Fruit fly (Drosophila melanogaster) whole organism, wandering third instar larva: ENCODE results near the gene smid.
A peak's percentile ranks its signal among the peaks of the same experiment; 100 is the strongest.

ENCODE experiments used
- Abd-B ChIP-seq: fragments of >200 bp; optimal IDR thresholded peaks from 2 replicates; lab custom pipeline; 2017; ENCODE audit warnings: missing biosample characterization, missing genetic modification characterization
- CG9705 ChIP-seq: fragments of 200-800 bp; sonication (Bioruptor generic); optimal IDR thresholded peaks from 2 replicates; lab custom pipeline; 2018; ENCODE audit warnings: missing biosample characterization, mild to moderate bottlenecking, missing genetic modification characterization
- CrebA ChIP-seq: fragments of 200-800 bp; sonication (Bioruptor generic); optimal IDR thresholded peaks from 2 replicates; lab custom pipeline; 2016; ENCODE audit warnings: missing biosample characterization, mild to moderate bottlenecking, missing genetic modification characterization, borderline replicate concordance
- Dfd ChIP-seq: fragments of >200 bp; optimal IDR thresholded peaks from 2 replicates; lab custom pipeline; 2017; ENCODE audit warnings: missing biosample characterization, missing genetic modification characterization
- Dif ChIP-seq: fragments of 200-275, 200-300 bp; sonication (Bioruptor generic); optimal IDR thresholded peaks from 2 replicates; lab custom pipeline; 2018; ENCODE audit warnings: missing biosample characterization, missing genetic modification characterization; ENCODE audit not compliant: partially characterized antibody
- GATAd ChIP-seq: sonication (Bioruptor generic); optimal IDR thresholded peaks from 2 replicates; lab custom pipeline; 2016; ENCODE audit warnings: missing biosample characterization, missing genetic modification characterization
- Hr78 ChIP-seq: fragments of >200 bp; optimal IDR thresholded peaks from 2 replicates; lab custom pipeline; 2017; ENCODE audit warnings: missing biosample characterization, missing genetic modification characterization
- Jra ChIP-seq: sonication (Bioruptor generic); optimal IDR thresholded peaks from 2 replicates; lab custom pipeline; 2016; ENCODE audit warnings: missing biosample characterization, missing genetic modification characterization
- Mio ChIP-seq: sonication (Bioruptor generic); optimal IDR thresholded peaks from 2 replicates; lab custom pipeline; 2016; ENCODE audit warnings: missing biosample characterization, missing genetic modification characterization
- Myc ChIP-seq: fragments of >200 bp; optimal IDR thresholded peaks from 2 replicates; lab custom pipeline; 2017
- N ChIP-seq: fragments of >200 bp; optimal IDR thresholded peaks from 2 replicates; lab custom pipeline; 2018; ENCODE audit warnings: missing biosample characterization, missing external identifiers, missing genetic modification characterization
- OdsH ChIP-seq: fragments of 200-800 bp; sonication (Bioruptor generic); optimal IDR thresholded peaks from 2 replicates; lab custom pipeline; 2016; ENCODE audit warnings: missing biosample characterization, mild to moderate bottlenecking, missing genetic modification characterization
- Rel ChIP-seq, 2 experiments: fragments of 200-800 bp; sonication (Bioruptor generic) in 1 of 2; optimal IDR thresholded peaks; 2 replicates in 1 of 2; 3 replicates in 1 of 2; lab custom pipeline; 2016 to 2019; ENCODE audit warnings: mild to moderate bottlenecking in 2 of 2, missing biosample characterization in 2 of 2, missing genetic modification characterization in 2 of 2, moderate library complexity in 1 of 2
- Sp1 ChIP-seq: fragments of 200-800 bp; sonication (Bioruptor generic); optimal IDR thresholded peaks from 3 replicates; lab custom pipeline; 2019; ENCODE audit warnings: missing biosample characterization, mild to moderate bottlenecking, missing genetic modification characterization, moderate library complexity
- Vsx2 ChIP-seq: fragments of 200-300, 225-300 bp; sonication (Bioruptor generic); optimal IDR thresholded peaks from 2 replicates; lab custom pipeline; 2018; ENCODE audit warnings: missing biosample characterization, missing genetic modification characterization; ENCODE audit not compliant: partially characterized antibody
- br ChIP-seq: fragments of 200-800 bp; sonication (Bioruptor generic); optimal IDR thresholded peaks from 2 replicates; lab custom pipeline; 2016; ENCODE audit warnings: missing biosample characterization, missing genetic modification characterization
- brk ChIP-seq: fragments of 200-800 bp; sonication (Bioruptor generic); optimal IDR thresholded peaks from 2 replicates; lab custom pipeline; 2016; ENCODE audit warnings: missing biosample characterization, mild to moderate bottlenecking, missing genetic modification characterization
- dl ChIP-seq, 2 experiments: fragments of 175-275, 200-275 bp in 1 of 2; fragments of 200-275 bp in 1 of 2; sonication (Bioruptor generic); optimal IDR thresholded peaks; lab custom pipeline; 2018; ENCODE audit warnings: mild to moderate bottlenecking in 2 of 2, missing biosample characterization in 2 of 2, missing genetic modification characterization in 2 of 2, moderate library complexity in 2 of 2; ENCODE audit not compliant: partially characterized antibody in 2 of 2, insufficient read depth in 1 of 2
- dsf ChIP-seq: sonication (Bioruptor generic); optimal IDR thresholded peaks from 2 replicates; lab custom pipeline; 2016; ENCODE audit warnings: missing biosample characterization, missing genetic modification characterization, borderline replicate concordance
- ey ChIP-seq: fragments of 200-800 bp; sonication (Bioruptor generic); optimal IDR thresholded peaks from 2 replicates; lab custom pipeline; 2016; ENCODE audit warnings: missing biosample characterization, missing genetic modification characterization
- foxo ChIP-seq, 2 experiments: fragments of 200-800 bp; sonication (Bioruptor generic); optimal IDR thresholded peaks; 2 replicates in 1 of 2; 3 replicates in 1 of 2; lab custom pipeline; 2016 to 2017; ENCODE audit warnings: missing biosample characterization in 2 of 2, missing genetic modification characterization in 2 of 2
- h ChIP-seq: fragments of 200-800 bp; sonication (Bioruptor generic); optimal IDR thresholded peaks from 3 replicates; lab custom pipeline; 2016; ENCODE audit warnings: missing biosample characterization, mild to moderate bottlenecking, missing genetic modification characterization
- jim ChIP-seq: fragments of 175-275, 200-325 bp; sonication (Bioruptor generic); optimal IDR thresholded peaks from 2 replicates; lab custom pipeline; 2016; ENCODE audit warnings: missing biosample characterization, mild to moderate bottlenecking, missing genetic modification characterization
- lola ChIP-seq: fragments of >200 bp; optimal IDR thresholded peaks from 2 replicates; lab custom pipeline; 2017; ENCODE audit warnings: missing biosample characterization, missing genetic modification characterization
- pan ChIP-seq: fragments of >200 bp; optimal IDR thresholded peaks from 2 replicates; lab custom pipeline; 2017
- sv ChIP-seq: fragments of 200-800 bp; sonication (Bioruptor generic); optimal IDR thresholded peaks from 3 replicates; lab custom pipeline; 2016; ENCODE audit warnings: missing biosample characterization, missing genetic modification characterization
- usp ChIP-seq: fragments of >200 bp; optimal IDR thresholded peaks from 2 replicates; lab custom pipeline; 2017; ENCODE audit warnings: missing biosample characterization, missing genetic modification characterization
- woc ChIP-seq: sonication (Bioruptor generic); optimal IDR thresholded peaks from 2 replicates; lab custom pipeline; 2016; ENCODE audit warnings: missing biosample characterization, mild to moderate bottlenecking, missing genetic modification characterization

The smid gene

DNA sequence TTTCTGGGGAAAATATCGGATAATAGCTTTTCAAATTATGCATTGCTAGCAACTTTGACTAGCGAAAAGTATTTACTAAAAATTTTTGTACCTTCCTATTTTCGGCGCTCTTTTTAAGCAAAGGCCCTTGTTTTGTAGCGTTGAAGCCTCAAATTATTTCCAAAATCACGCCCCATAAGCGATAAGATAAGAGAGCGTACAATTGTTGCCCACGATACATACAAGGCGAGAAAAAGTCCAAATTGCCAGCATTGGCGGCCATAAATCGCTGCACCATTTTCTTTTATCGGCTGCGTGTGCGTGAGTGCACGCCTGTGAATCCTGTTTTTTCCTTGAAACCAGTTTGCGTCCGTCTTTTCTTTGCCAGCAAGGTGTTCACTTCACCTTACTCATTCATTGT lies 10.1 kb upstream of the smid start:
- TF ChIP-seq dl (GFP tag; optimal IDR thresholded peaks at IDR 0.05; lab: Kevin White, UChicago; ENCODE audit: insufficient read depth in 1 of 2, partially characterized antibody in 2 of 2) (no peak), Myc (peak; percentile 54), woc (GFP tag; lab: Kevin White, UChicago) (peak; percentile 49)

DNA sequence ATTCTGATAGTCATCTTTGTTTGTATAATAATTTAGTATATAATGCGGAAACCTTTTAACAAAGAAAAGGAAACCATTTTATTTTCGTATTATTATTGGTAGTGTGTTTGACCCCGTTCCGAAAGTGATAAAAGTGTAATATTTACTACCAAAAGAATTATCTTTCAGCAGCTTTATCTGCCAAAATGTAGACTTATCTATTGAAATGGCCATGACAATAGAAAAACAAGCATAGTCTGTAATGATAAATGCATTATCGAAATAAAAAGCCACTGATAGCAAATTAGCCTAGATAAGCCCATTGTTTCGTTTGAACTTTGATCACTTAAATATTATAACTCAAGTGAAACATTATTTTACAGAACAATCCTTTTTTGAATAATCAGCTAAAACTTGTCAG lies 5.3 kb upstream of the smid start:
- peak; percentile 21 for TF ChIP-seq brk (GFP tag; lab: Kevin White, UChicago)
- TF ChIP-seq Rel (GFP tag; optimal IDR thresholded peaks at IDR 0.05; lab: Kevin White, UChicago): no peak
- TF ChIP-seq Rel (tag; optimal IDR thresholded peaks at IDR 0.05; lab: Kevin White, UChicago): no peak
- TF ChIP-seq CrebA: no peak
- TF ChIP-seq foxo (GFP tag; optimal IDR thresholded peaks at IDR 0.05; lab: Kevin White, UChicago): no peak
- TF ChIP-seq br (GFP tag; lab: Kevin White, UChicago): peak; percentile 18

DNA sequence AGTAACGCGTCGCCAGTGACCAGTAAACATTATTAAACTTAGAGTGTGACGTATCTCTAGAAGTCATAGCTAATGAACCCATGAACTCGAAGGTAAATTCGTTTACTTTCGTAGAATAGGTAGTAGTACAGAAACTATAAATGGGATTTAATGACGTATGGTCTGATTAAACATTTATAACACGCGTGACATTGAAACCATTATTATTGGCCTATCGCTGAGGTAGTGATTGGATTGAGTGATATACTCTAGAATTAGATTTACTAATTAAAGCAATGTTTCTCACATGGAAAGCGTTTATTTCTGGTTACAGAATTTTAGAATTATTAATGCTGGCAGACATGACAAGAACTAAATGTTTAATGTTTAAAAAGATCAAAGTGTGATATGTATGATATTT lies 4.6 kb upstream of the smid start:
- TF ChIP-seq h (GFP tag; lab: Kevin White, UChicago) (no peak), GATAd (no peak), dl (GFP tag; optimal IDR thresholded peaks at IDR 0.05; lab: Kevin White, UChicago; ENCODE audit: insufficient read depth in 1 of 2, partially characterized antibody in 2 of 2) (no peak), Jra (no peak), Dif (GFP tag; lab: Kevin White, UChicago) (no peak), Myc (no peak), brk (GFP tag; lab: Kevin White, UChicago) (no peak), CrebA (no peak), CG9705 (GFP tag; lab: Kevin White, UChicago) (no peak), Vsx2 (GFP tag; lab: Kevin White, UChicago) (no peak), Mio (GFP tag; lab: Kevin White, UChicago) (no peak)

DNA sequence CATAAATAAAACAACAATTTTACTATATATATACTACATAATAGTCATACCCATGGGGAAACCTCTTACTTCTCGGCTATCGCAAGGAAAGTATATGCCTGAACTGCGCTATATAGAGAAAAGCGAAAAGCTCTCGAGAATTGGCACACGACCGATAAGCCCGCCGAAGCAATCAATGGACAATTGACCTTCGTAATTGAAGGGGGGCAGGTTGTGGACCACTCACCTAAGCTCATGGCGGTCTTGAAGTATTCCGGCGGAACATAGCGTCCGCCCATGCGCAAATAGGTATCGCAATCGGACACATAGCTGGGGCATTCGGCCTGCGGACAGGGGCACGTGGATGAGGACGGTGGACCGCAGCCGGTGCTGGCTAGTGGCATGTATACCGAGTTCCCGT lies 1.0 kb upstream of the smid start:
- TF ChIP-seq Jra: no peak
- TF ChIP-seq usp: no peak
- TF ChIP-seq ey (GFP tag; lab: Kevin White, UChicago): no peak
- no peak for TF ChIP-seq dsf (GFP tag; lab: Kevin White, UChicago)
- peak; percentile 9 for TF ChIP-seq h (GFP tag; lab: Kevin White, UChicago)
- no peak for TF ChIP-seq Sp1 (GFP tag; lab: Kevin White, UChicago)
- TF ChIP-seq lola (GFP tag; lab: Kevin White, UChicago): no peak
- TF ChIP-seq jim (GFP tag; lab: Kevin White, UChicago): no peak
- no peak for TF ChIP-seq OdsH (GFP tag; lab: Kevin White, UChicago)
- TF ChIP-seq, all 38 proteins: peak for 1

DNA sequence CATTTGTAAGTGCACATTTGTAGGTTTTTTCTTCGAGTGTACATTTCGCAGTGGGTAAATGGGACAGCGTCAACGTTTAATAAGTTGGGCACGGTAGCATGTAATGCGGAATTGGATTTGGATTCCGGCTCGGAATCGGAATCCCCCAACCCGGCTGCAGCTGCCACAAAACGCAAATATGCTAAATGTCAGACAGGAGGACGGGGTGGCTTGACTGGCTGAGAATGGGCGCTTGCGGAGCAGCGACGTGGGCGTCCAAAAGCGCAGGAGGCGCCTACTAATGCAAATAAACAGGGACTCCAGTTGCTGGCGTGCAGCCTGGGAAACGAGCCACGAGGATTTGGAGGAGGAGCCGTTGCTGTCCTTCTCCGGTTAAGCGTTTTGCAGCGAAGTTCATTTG lies 6.4 kb downstream of the smid start, which contains the start of gene CG8564:
Gene CG8564 (minus strand): TSS at position 101 of the 400 bp plus-strand sequence.
- TF ChIP-seq N (GFP tag; lab: Kevin White, UChicago): no peak
- TF ChIP-seq Dfd (GFP tag; lab: Kevin White, UChicago): no peak
- TF ChIP-seq br (GFP tag; lab: Kevin White, UChicago): no peak
- no peak for TF ChIP-seq Abd-B (GFP tag; lab: Kevin White, UChicago)
- TF ChIP-seq dsf (GFP tag; lab: Kevin White, UChicago): no peak
- no peak for TF ChIP-seq sv (GFP tag; lab: Kevin White, UChicago)
- no peak for TF ChIP-seq Mio (GFP tag; lab: Kevin White, UChicago)

DNA sequence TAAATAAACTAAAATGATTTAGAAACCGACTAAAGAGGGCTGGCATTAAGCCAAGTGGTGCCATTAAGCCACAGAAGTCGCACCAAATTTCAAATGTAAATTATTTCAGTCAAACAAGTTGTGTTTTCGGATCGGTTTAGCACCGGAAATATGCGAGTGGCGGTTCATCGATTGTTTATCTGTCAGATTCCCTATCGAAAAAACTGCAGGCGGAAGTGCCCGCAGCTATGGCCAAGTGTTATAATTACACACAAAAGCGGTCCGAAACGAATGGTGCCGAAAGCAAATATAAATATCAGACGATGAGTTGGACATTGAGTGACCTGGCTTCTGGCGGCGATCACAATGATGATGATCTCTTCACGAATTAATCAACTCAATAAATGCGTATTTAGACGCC lies 8.6 kb downstream of the smid start:
- TF ChIP-seq sv (GFP tag; lab: Kevin White, UChicago) (no peak), foxo (GFP tag; optimal IDR thresholded peaks at IDR 0.05; lab: Kevin White, UChicago) (no peak), Rel (GFP tag; optimal IDR thresholded peaks at IDR 0.05; lab: Kevin White, UChicago) (no peak), Rel (tag; optimal IDR thresholded peaks at IDR 0.05; lab: Kevin White, UChicago) (no peak), Dif (GFP tag; lab: Kevin White, UChicago) (no peak), N (GFP tag; lab: Kevin White, UChicago) (no peak), Hr78 (no peak), CG9705 (GFP tag; lab: Kevin White, UChicago) (no peak), pan (no peak), GATAd (no peak)
